Fruit fly (Drosophila melanogaster): ENCODE data around the gene CG33645.

dm6 chr2L:13532524-13532923 is at the start of gene CG33645:
- TF ChIP-seq ttk (optimal IDR thresholded peaks at IDR 0.05) (no peak), Sin3A (optimal IDR thresholded peaks at IDR 0.05) (no peak)

Data from Kc167 (cell line).